Worm (Caenorhabditis elegans) whole organism, L2 larva: ENCODE results near the gene toca-1.

Experiments used
- C34F6.9 ChIP-seq: fragments of 150-350 bp; optimal IDR thresholded peaks from 2 replicates; lab custom pipeline; 2014; ENCODE audit warnings: missing biosample characterization, missing genetic modification characterization
- alr-1 ChIP-seq: fragments of 150-350 bp; optimal IDR thresholded peaks from 2 replicates; lab custom pipeline; 2014; ENCODE audit warnings: missing biosample characterization, missing genetic modification characterization
- ama-1 ChIP-seq: fragments of 150-350 bp; optimal IDR thresholded peaks from 2 replicates; lab custom pipeline; 2018; ENCODE audit warnings: inconsistent platforms
- blmp-1 ChIP-seq: sonication (generic microtip); optimal IDR thresholded peaks from 2 replicates; lab custom pipeline; 2017; ENCODE audit warnings: missing genetic modification characterization, mild to moderate bottlenecking, missing compliant biosample characterization, antibody characterized with exemption, moderate library complexity; ENCODE audit not compliant: insufficient read depth
- crh-2 ChIP-seq: sonication (generic microtip); optimal IDR thresholded peaks from 2 replicates; lab custom pipeline; 2017; ENCODE audit warnings: missing biosample characterization, missing genetic modification characterization
- egl-27 ChIP-seq: sonication (generic microtip); optimal IDR thresholded peaks from 3 replicates; lab custom pipeline; 2017; ENCODE audit warnings: missing biosample characterization, missing genetic modification reagents, missing genetic modification characterization
- elt-1 ChIP-seq: fragments of 150-350 bp; optimal IDR thresholded peaks from 2 replicates; lab custom pipeline; 2014; ENCODE audit warnings: missing biosample characterization, missing genetic modification characterization
- fos-1 ChIP-seq: fragments of 150-350 bp; optimal IDR thresholded peaks from 2 replicates; lab custom pipeline; 2014; ENCODE audit warnings: missing biosample characterization, missing genetic modification characterization
- lin-11 ChIP-seq: fragments of 150-350 bp; sonication (generic microtip); optimal IDR thresholded peaks from 2 replicates; lab custom pipeline; 2014; ENCODE audit warnings: missing biosample characterization, missing genetic modification characterization, inconsistent platforms, mixed read lengths
- lin-39 ChIP-seq: fragments of 150-350 bp; optimal IDR thresholded peaks from 2 replicates; lab custom pipeline; 2014; ENCODE audit warnings: missing biosample characterization, missing genetic modification reagents, missing genetic modification characterization
- mab-5 ChIP-seq: fragments of 150-350 bp; optimal IDR thresholded peaks from 2 replicates; lab custom pipeline; 2014; ENCODE audit warnings: missing biosample characterization, missing genetic modification characterization
- mdl-1 ChIP-seq, 2 experiments: fragments of 150-350 bp in 1 of 2; sonication (generic microtip) in 1 of 2; optimal IDR thresholded peaks; 2 replicates each; lab custom pipeline; 2017; ENCODE audit warnings: missing biosample characterization in 2 of 2, missing genetic modification characterization in 2 of 2
- nhr-11 ChIP-seq: fragments of 150-350 bp; optimal IDR thresholded peaks from 2 replicates; lab custom pipeline; 2014; ENCODE audit warnings: missing biosample characterization, missing genetic modification characterization
- nhr-237 ChIP-seq: fragments of 150-350 bp; optimal IDR thresholded peaks from 2 replicates; lab custom pipeline; 2014; ENCODE audit warnings: missing biosample characterization, missing genetic modification characterization
- nhr-25 ChIP-seq: fragments of 150-350 bp; sonication (generic microtip); optimal IDR thresholded peaks from 3 replicates; lab custom pipeline; 2014; ENCODE audit warnings: missing biosample characterization, missing genetic modification characterization
- nhr-77 ChIP-seq: fragments of 150-350 bp; optimal IDR thresholded peaks from 2 replicates; lab custom pipeline; 2014; ENCODE audit warnings: missing biosample characterization, missing genetic modification characterization
- sma-9 ChIP-seq, 2 experiments: fragments of 150-350 bp in 1 of 2; sonication (generic microtip) in 1 of 2; optimal IDR thresholded peaks; 2 replicates each; lab custom pipeline; 2014 to 2016; ENCODE audit warnings: missing genetic modification characterization in 2 of 2, mild to moderate bottlenecking in 1 of 2, missing biosample characterization in 1 of 2, missing compliant biosample characterization in 1 of 2, missing genetic modification reagents in 1 of 2, moderate library complexity in 1 of 2
- snpc-4 ChIP-seq: fragments of 150-350 bp; optimal IDR thresholded peaks from 2 replicates; lab custom pipeline; 2014; ENCODE audit warnings: missing biosample characterization, missing genetic modification characterization
- unc-39 ChIP-seq: fragments of 150-350 bp; optimal IDR thresholded peaks from 2 replicates; lab custom pipeline; 2014; ENCODE audit warnings: missing biosample characterization, missing genetic modification characterization
- unc-62 ChIP-seq: fragments of 150-350 bp; optimal IDR thresholded peaks from 2 replicates; lab custom pipeline; 2014; ENCODE audit warnings: missing biosample characterization, missing genetic modification reagents, missing genetic modification characterization
- zag-1 ChIP-seq: fragments of 150-350 bp; optimal IDR thresholded peaks from 2 replicates; lab custom pipeline; 2014; ENCODE audit warnings: missing biosample characterization, missing genetic modification characterization

Gene toca-1

DNA sequence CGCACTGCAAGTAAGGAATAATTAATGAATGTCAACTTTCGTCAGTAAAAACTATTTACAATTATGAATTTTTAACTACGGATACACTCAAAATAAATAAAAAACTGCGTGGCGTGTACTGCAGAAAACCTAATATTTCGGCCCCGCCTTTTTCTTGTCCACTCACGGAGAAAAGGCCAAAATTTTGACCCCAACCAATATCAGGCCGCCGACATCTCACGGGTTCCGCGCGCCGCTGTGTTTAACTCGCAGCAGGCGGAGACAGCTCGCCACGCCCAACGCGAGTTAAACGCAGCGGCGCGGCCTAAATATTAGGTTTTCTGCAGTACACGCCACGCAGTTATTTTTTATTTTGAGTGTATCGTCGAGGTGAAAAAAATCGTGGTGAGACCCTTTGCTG, 50.1 kb downstream of the toca-1 start:
- no peak for TF ChIP-seq nhr-25 (tag; lab: Kevin White, UChicago)
- TF ChIP-seq unc-39, result no peak
- TF ChIP-seq nhr-237 (tag; lab: Kevin White, UChicago), result no peak
- no peak for TF ChIP-seq mdl-1 (tag; optimal IDR thresholded peaks at IDR 0.05; lab: Kevin White, UChicago)
- no peak for TF ChIP-seq zag-1
- TF ChIP-seq nhr-77, result no peak
- no peak for TF ChIP-seq elt-1 (tag; lab: Kevin White, UChicago)
- no peak for TF ChIP-seq lin-39
- TF ChIP-seq, all 48 proteins: peak for 0

- TF ChIP-seq C34F6.9 (tag; lab: Kevin White, UChicago), result no peak
- no peak for TF ChIP-seq crh-2
- no peak for TF ChIP-seq zag-1
- no peak for TF ChIP-seq unc-62 (GFP tag; lab: Kevin White, UChicago)
- TF ChIP-seq blmp-1, result no peak
Observed at ce11 chrX:1468057-1468456, 53.2 kb downstream of the toca-1 start.

ce11 chrX:1464699-1465098, 56.6 kb downstream of the toca-1 start, which contains the start of gene D1005.6:
Gene D1005.6, minus strand, starts transcription at chrX:1464799.
- TF ChIP-seq crh-2 (no peak), nhr-25 (tag; lab: Kevin White, UChicago) (no peak), fos-1 (tag; lab: Kevin White, UChicago) (no peak), snpc-4 (tag; lab: Kevin White, UChicago) (no peak), nhr-11 (tag; lab: Kevin White, UChicago) (no peak), nhr-77 (no peak), unc-39 (no peak), ama-1 (lab: Kevin White, UChicago) (no peak), mab-5 (tag; lab: Kevin White, UChicago) (no peak), alr-1 (tag; lab: Kevin White, UChicago) (no peak), lin-11 (tag; lab: Kevin White, UChicago) (no peak), egl-27 (tag; lab: Kevin White, UChicago) (no peak), sma-9 (GFP tag; optimal IDR thresholded peaks at IDR 0.05; lab: Kevin White, UChicago) (no peak), sma-9 (tag; optimal IDR thresholded peaks at IDR 0.05; lab: Kevin White, UChicago) (no peak)
